Fruit fly (Drosophila melanogaster) whole organism, embryonic: ENCODE measurements around the gene CG5188.
A peak's percentile ranks its signal among the peaks of the same experiment; 100 is the strongest.

Experiments used
- Atf-2 ChIP-seq: fragments of 200-800 bp; sonication (Bioruptor generic); optimal IDR thresholded peaks from 2 replicates; lab custom pipeline; 2016; ENCODE audit warnings: missing biosample characterization, missing genetic modification characterization
- CG11456 ChIP-seq: fragments of 200-800 bp; sonication (Bioruptor generic); IDR thresholded peaks from 3 replicates; pipeline ENCODE4 v1.3.6; 2022; ENCODE audit warnings: missing biosample characterization, missing genetic modification characterization
- CG12219 ChIP-seq: fragments of 200-800 bp; sonication (Bioruptor generic); optimal IDR thresholded peaks from 3 replicates; lab custom pipeline; 2018; ENCODE audit warnings: missing biosample characterization, mild to moderate bottlenecking, missing genetic modification characterization
- CG1233 ChIP-seq: fragments of 200-800 bp; sonication (Bioruptor generic); optimal IDR thresholded peaks from 4 replicates; lab custom pipeline; 2018; ENCODE audit warnings: missing biosample characterization, mild to moderate bottlenecking, missing genetic modification characterization
- CG13287 ChIP-seq: fragments of 200-800 bp; sonication (Bioruptor generic); IDR thresholded peaks from 2 replicates; pipeline ENCODE4 v1.3.6; 2022; ENCODE audit warnings: missing biosample characterization, missing genetic modification characterization; ENCODE audit not compliant: partially characterized antibody
- CG13296 ChIP-seq: fragments of 200-800 bp; sonication (Bioruptor generic); optimal IDR thresholded peaks from 3 replicates; lab custom pipeline; 2018; ENCODE audit warnings: missing biosample characterization, mild to moderate bottlenecking, missing genetic modification characterization
- CG1603 ChIP-seq: fragments of 200-800 bp; sonication (Bioruptor generic); optimal IDR thresholded peaks from 2 replicates; lab custom pipeline; 2019; ENCODE audit warnings: missing biosample characterization, mild to moderate bottlenecking, missing genetic modification characterization, moderate library complexity
- CG16813 ChIP-seq: fragments of 200-800 bp; sonication (Bioruptor generic); IDR thresholded peaks from 3 replicates; pipeline ENCODE4 v1.3.6; 2022; ENCODE audit warnings: missing biosample characterization, missing genetic modification characterization; ENCODE audit not compliant: partially characterized antibody
- CG17328 ChIP-seq: fragments of 200-800 bp; sonication (Bioruptor generic); IDR thresholded peaks from 2 replicates; pipeline ENCODE4 v1.3.6; 2022; ENCODE audit warnings: missing biosample characterization, missing genetic modification characterization
- CG17568 ChIP-seq: fragments of 200-800 bp; sonication (Bioruptor generic); optimal IDR thresholded peaks from 2 replicates; lab custom pipeline; 2018; ENCODE audit warnings: missing biosample characterization, mild to moderate bottlenecking, missing genetic modification characterization, moderate library complexity
- CG18619 ChIP-seq: fragments of 200-800 bp; sonication (Bioruptor generic); optimal IDR thresholded peaks from 3 replicates; lab custom pipeline; 2017; ENCODE audit warnings: missing biosample characterization, mild to moderate bottlenecking, missing genetic modification characterization
- CG2199 ChIP-seq: fragments of 200-800 bp; sonication (Bioruptor generic); IDR thresholded peaks from 3 replicates; pipeline ENCODE4 v1.3.6; 2022; ENCODE audit warnings: missing biosample characterization, missing genetic modification characterization
- CG3726 ChIP-seq: fragments of 200-800 bp; sonication (Bioruptor generic); IDR thresholded peaks from 3 replicates; pipeline ENCODE4, ENCODE4 v1.3.6; 2022; ENCODE audit warnings: missing biosample characterization, missing genetic modification characterization
- CG3838 ChIP-seq: fragments of 200-800 bp; sonication (Bioruptor generic); optimal IDR thresholded peaks from 3 replicates; lab custom pipeline; 2016; ENCODE audit warnings: missing biosample characterization, missing genetic modification characterization
- CG4328 ChIP-seq: fragments of 200-800 bp; sonication (Bioruptor generic); optimal IDR thresholded peaks from 3 replicates; lab custom pipeline; 2017; ENCODE audit warnings: missing biosample characterization, missing genetic modification reagents, missing genetic modification characterization
- CG6813 ChIP-seq: fragments of 200-800 bp; sonication (Bioruptor generic); optimal IDR thresholded peaks from 2 replicates; lab custom pipeline; 2017; ENCODE audit warnings: missing biosample characterization, missing genetic modification characterization, mild to moderate bottlenecking, moderate library complexity, missing genetic modification reagents
- CG6854 ChIP-seq: fragments of 200-800 bp; sonication (Bioruptor generic); optimal IDR thresholded peaks from 3 replicates; lab custom pipeline; 2017; ENCODE audit warnings: missing biosample characterization, mild to moderate bottlenecking, missing genetic modification characterization
- CG8281 ChIP-seq: fragments of 200-800 bp; sonication (Bioruptor generic); optimal IDR thresholded peaks from 2 replicates; lab custom pipeline; 2018; ENCODE audit warnings: missing biosample characterization, mild to moderate bottlenecking, missing genetic modification characterization, moderate library complexity
- CG8765 ChIP-seq: fragments of 200-800 bp; sonication (Bioruptor generic); IDR thresholded peaks from 2 replicates; pipeline ENCODE4 v1.3.6; 2022; ENCODE audit warnings: missing biosample characterization, missing genetic modification characterization
- CG9215 ChIP-seq: fragments of 200-800 bp; sonication (Bioruptor generic); IDR thresholded peaks from 2 replicates; pipeline ENCODE4 v1.3.6; 2022; ENCODE audit warnings: missing biosample characterization, missing genetic modification characterization
- CG9609 ChIP-seq: fragments of 200-800 bp; sonication (Bioruptor generic); optimal IDR thresholded peaks from 3 replicates; lab custom pipeline; 2016; ENCODE audit warnings: missing biosample characterization, missing genetic modification characterization
- D19B ChIP-seq: fragments of 200-800 bp; sonication (Bioruptor generic); optimal IDR thresholded peaks from 2 replicates; lab custom pipeline; 2017; ENCODE audit warnings: missing biosample characterization, mild to moderate bottlenecking, missing genetic modification characterization
- Dad ChIP-seq: fragments of 200-800 bp; sonication (Bioruptor generic); optimal IDR thresholded peaks from 3 replicates; lab custom pipeline; 2016; ENCODE audit warnings: missing biosample characterization, missing genetic modification characterization
- Dip3 ChIP-seq: fragments of 200-800 bp; sonication (Bioruptor generic); optimal IDR thresholded peaks from 3 replicates; lab custom pipeline; 2016; ENCODE audit warnings: missing biosample characterization, missing genetic modification characterization
- HLH54F ChIP-seq: fragments of 200-800 bp; sonication (Bioruptor generic); optimal IDR thresholded peaks from 3 replicates; lab custom pipeline; 2016; ENCODE audit warnings: missing biosample characterization, missing genetic modification characterization
- HmgZ ChIP-seq: fragments of 200-800 bp; sonication (Bioruptor generic); optimal IDR thresholded peaks from 2 replicates; lab custom pipeline; 2018; ENCODE audit warnings: missing biosample characterization, mild to moderate bottlenecking, missing genetic modification characterization
- Hr78 ChIP-seq, 2 experiments: fragments of 200-800 bp in 1 of 2; fragments of >200 bp in 1 of 2; sonication (Bioruptor generic) in 1 of 2; optimal IDR thresholded peaks; 2 replicates each; lab custom pipeline; 2017 to 2019; ENCODE audit warnings: missing biosample characterization in 2 of 2, missing genetic modification characterization in 2 of 2, mild to moderate bottlenecking in 1 of 2, moderate library complexity in 1 of 2
- Lpt ChIP-seq: fragments of >200 bp; optimal IDR thresholded peaks from 2 replicates; lab custom pipeline; 2018; ENCODE audit warnings: missing biosample characterization, missing genetic modification characterization
- MBD-R2 ChIP-seq: fragments of 200-800 bp; sonication (Bioruptor generic); IDR thresholded peaks from 2 replicates; pipeline ENCODE4 v1.3.6; 2022; ENCODE audit warnings: missing biosample characterization, missing genetic modification characterization
- MTF-1 ChIP-seq: fragments of 200-800 bp; sonication (Bioruptor generic); optimal IDR thresholded peaks from 2 replicates; lab custom pipeline; 2018; ENCODE audit warnings: missing biosample characterization, mild to moderate bottlenecking, missing genetic modification characterization, borderline replicate concordance
- NFAT ChIP-seq: fragments of 200-800 bp; sonication (Bioruptor generic); IDR thresholded peaks from 2 replicates; pipeline ENCODE4 v1.3.6; 2022; ENCODE audit warnings: missing biosample characterization, missing genetic modification characterization
- ato ChIP-seq: fragments of 200-800 bp; sonication (Bioruptor generic); IDR thresholded peaks from 2 replicates; pipeline ENCODE4 v1.3.6; 2022; ENCODE audit warnings: missing biosample characterization, missing genetic modification characterization; ENCODE audit not compliant: partially characterized antibody
- bcd ChIP-seq: fragments of 200-800 bp; sonication (Bioruptor generic); optimal IDR thresholded peaks from 2 replicates; lab custom pipeline; 2017; ENCODE audit warnings: missing biosample characterization, mild to moderate bottlenecking, missing genetic modification characterization
- cg ChIP-seq: fragments of 200-800 bp; sonication (Bioruptor generic); optimal IDR thresholded peaks from 3 replicates; lab custom pipeline; 2019; ENCODE audit warnings: missing biosample characterization, mild to moderate bottlenecking, missing genetic modification characterization, moderate library complexity
- danr ChIP-seq: fragments of 200-800 bp; sonication (Bioruptor generic); IDR thresholded peaks from 2 replicates; pipeline ENCODE4 v1.3.6; 2022; ENCODE audit warnings: missing biosample characterization, missing genetic modification characterization
- ems ChIP-seq: fragments of 200-800 bp; sonication (Bioruptor generic); optimal IDR thresholded peaks from 3 replicates; lab custom pipeline; 2016; ENCODE audit warnings: missing biosample characterization, missing genetic modification characterization
- gce ChIP-seq: fragments of 200-800 bp; sonication (Bioruptor generic); IDR thresholded peaks from 3 replicates; pipeline ENCODE4 v1.3.6; 2022; ENCODE audit warnings: missing biosample characterization, missing genetic modification characterization
- gsb-n ChIP-seq: fragments of 200-800 bp; sonication (Bioruptor generic); optimal IDR thresholded peaks from 3 replicates; lab custom pipeline; 2018; ENCODE audit warnings: missing biosample characterization, mild to moderate bottlenecking, missing genetic modification characterization
- insv ChIP-seq, 2 experiments: fragments of 200-800 bp; sonication (Bioruptor generic); optimal IDR thresholded peaks; 3 replicates each; lab custom pipeline; 2016 to 2018; ENCODE audit warnings: missing biosample characterization in 2 of 2, missing genetic modification characterization in 2 of 2
- ken ChIP-seq: fragments of 200-800 bp; sonication (Bioruptor generic); IDR thresholded peaks from 3 replicates; pipeline ENCODE4 v1.3.6; 2022; ENCODE audit warnings: missing biosample characterization, missing genetic modification characterization
- kni ChIP-seq: fragments of 200-800 bp; sonication (Bioruptor generic); optimal IDR thresholded peaks from 3 replicates; lab custom pipeline; 2017; ENCODE audit warnings: mild to moderate bottlenecking, missing biosample characterization, missing genetic modification reagents, missing genetic modification characterization
- lbe ChIP-seq: fragments of 200-800 bp; sonication (Bioruptor generic); optimal IDR thresholded peaks from 2 replicates; lab custom pipeline; 2016; ENCODE audit warnings: missing biosample characterization, mild to moderate bottlenecking, missing genetic modification characterization
- lilli ChIP-seq: fragments of 200-800 bp; sonication (Bioruptor generic); optimal IDR thresholded peaks from 3 replicates; lab custom pipeline; 2016; ENCODE audit warnings: missing biosample characterization, missing genetic modification characterization
- luna ChIP-seq: fragments of 200-800 bp; sonication (Bioruptor generic); optimal IDR thresholded peaks from 2 replicates; lab custom pipeline; 2016; ENCODE audit warnings: missing biosample characterization, missing genetic modification characterization
- pita ChIP-seq: fragments of 200-800 bp; sonication (Bioruptor generic); optimal IDR thresholded peaks from 2 replicates; lab custom pipeline; 2017; ENCODE audit warnings: missing biosample characterization, mild to moderate bottlenecking, missing genetic modification characterization
- salm ChIP-seq: fragments of 200-800 bp; sonication (Bioruptor generic); optimal IDR thresholded peaks from 2 replicates; lab custom pipeline; 2018; ENCODE audit warnings: missing biosample characterization, mild to moderate bottlenecking, missing genetic modification characterization
- tll ChIP-seq, 2 experiments: fragments of 200-800 bp in 1 of 2; fragments of >200 bp in 1 of 2; sonication (Bioruptor generic) in 1 of 2; optimal IDR thresholded peaks; 2 replicates each; lab custom pipeline; 2017 to 2019; ENCODE audit warnings: missing biosample characterization in 2 of 2, missing genetic modification characterization in 2 of 2, mild to moderate bottlenecking in 1 of 2, moderate library complexity in 1 of 2
- vfl ChIP-seq: fragments of 200-800 bp; sonication (Bioruptor generic); optimal IDR thresholded peaks from 2 replicates; lab custom pipeline; 2016; ENCODE audit warnings: missing biosample characterization, missing genetic modification characterization
- wdn ChIP-seq: fragments of 200-800 bp; sonication (Bioruptor generic); IDR thresholded peaks from 2 replicates; pipeline ENCODE4 v1.3.6; 2022; ENCODE audit warnings: missing biosample characterization, missing genetic modification characterization

Gene CG5188

DNA sequence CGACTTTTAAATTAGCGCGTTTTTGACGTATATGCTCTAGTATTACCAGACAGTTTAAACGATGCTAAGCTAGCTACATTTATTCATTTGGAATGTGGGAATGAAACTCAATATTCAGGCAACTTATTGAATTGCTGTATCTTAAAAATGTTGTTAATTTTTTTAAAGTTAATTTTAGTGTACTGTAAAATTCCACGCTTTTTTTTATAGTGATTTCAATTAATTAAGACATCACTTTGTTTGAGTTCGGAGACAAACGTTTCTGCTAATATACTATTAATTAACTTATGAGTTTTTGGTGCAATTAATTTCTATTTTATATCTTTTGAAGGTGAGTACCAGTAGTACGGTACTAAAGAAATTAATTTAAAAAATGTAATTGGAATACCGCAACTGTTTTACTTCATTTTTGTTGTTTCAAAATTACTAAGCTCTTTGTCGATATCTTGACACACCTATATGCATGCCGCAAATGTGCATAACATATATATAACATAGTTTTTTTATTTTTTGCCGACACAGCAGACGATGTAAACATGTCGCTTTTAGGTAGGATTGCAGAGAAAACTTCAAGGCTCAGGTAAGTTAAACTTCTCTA lies 42.3 kb upstream of the CG5188 start, which contains the start of the genes Cdk1 and mRpS7 (continued):
- TF ChIP-seq CG1603 (tag; lab: Kevin White, UChicago) = peak; percentile 98
- peak; percentile 52; the same call in 1 of the 3 replicates for TF ChIP-seq CG11456 (GFP tag; lab: Robert Waterston, UW)
- TF ChIP-seq CG16813 (GFP tag; lab: Robert Waterston, UW) = no peak
- peak; percentile 38 for TF ChIP-seq Atf-2 (GFP tag; lab: Kevin White, UChicago)
- TF ChIP-seq CG17568 (GFP tag; lab: Kevin White, UChicago) = no peak
- TF ChIP-seq HLH54F = peak; percentile 64
- TF ChIP-seq Dad (GFP tag; lab: Kevin White, UChicago) = peak; percentile 21
- TF ChIP-seq lbe (GFP tag; lab: Kevin White, UChicago) = no peak
- TF ChIP-seq MBD-R2 (GFP tag; lab: Robert Waterston, UW) = 0 out of 2 replicates have a peak, but pooled peaks have one; percentile 18
- TF ChIP-seq lilli (GFP tag; lab: Kevin White, UChicago) = peak; percentile 71
- TF ChIP-seq salm (tag; lab: Kevin White, UChicago) = peak; percentile 66
- peak; percentile 70 for TF ChIP-seq CG17328 (GFP tag; lab: Robert Waterston, UW)
- TF ChIP-seq vfl (GFP tag; lab: Kevin White, UChicago) = no peak
- no peak for TF ChIP-seq CG13287 (GFP tag; lab: Robert Waterston, UW)
- TF ChIP-seq CG3726 = 0 out of 3 replicates have a peak, but pooled peaks have one; percentile 54
- peak; percentile 67; the same call in 1 of the 3 replicates for TF ChIP-seq gce (GFP tag; lab: Robert Waterston, UW)
- TF ChIP-seq cg = no peak
- no peak for TF ChIP-seq Lpt (GFP tag; lab: Kevin White, UChicago)
- TF ChIP-seq CG4328 (GFP tag; lab: Kevin White, UChicago) = no peak
- TF ChIP-seq gsb-n (tag; lab: Kevin White, UChicago) = peak; percentile 76
- TF ChIP-seq Hr78 (GFP tag; optimal IDR thresholded peaks at IDR 0.05; lab: Kevin White, UChicago) = no peak
- no peak for TF ChIP-seq insv (GFP tag; optimal IDR thresholded peaks at IDR 0.05; lab: Kevin White, UChicago)
- no peak for TF ChIP-seq pita (GFP tag; lab: Kevin White, UChicago)
- TF ChIP-seq luna (GFP tag; lab: Kevin White, UChicago) = no peak
- TF ChIP-seq ems (GFP tag; lab: Kevin White, UChicago) = no peak
- no peak for TF ChIP-seq kni (GFP tag; lab: Kevin White, UChicago)
- TF ChIP-seq danr (GFP tag; lab: Robert Waterston, UW) = no peak
- peak; percentile 53 for TF ChIP-seq Dip3 (GFP tag; lab: Kevin White, UChicago)
- no peak for TF ChIP-seq CG2199 (GFP tag; lab: Robert Waterston, UW)
- no peak for TF ChIP-seq CG8281 (tag; lab: Kevin White, UChicago)
- no peak for TF ChIP-seq wdn (GFP tag; lab: Robert Waterston, UW)
- TF ChIP-seq CG6813 (GFP tag; lab: Kevin White, UChicago) = no peak
- peak; percentile 60; the same call in 1 of the 2 replicates for TF ChIP-seq CG8765 (GFP tag; lab: Robert Waterston, UW)
- TF ChIP-seq CG6854 (GFP tag; lab: Kevin White, UChicago) = peak; percentile 3
- peak; percentile 63 for TF ChIP-seq CG3838 (GFP tag; lab: Kevin White, UChicago)
- no peak for TF ChIP-seq ato (GFP tag; lab: Robert Waterston, UW)
- TF ChIP-seq bcd (GFP tag; lab: Kevin White, UChicago) = peak; percentile 71
- peak; percentile 66; the same call in 2 of the 3 replicates for TF ChIP-seq ken
- no peak for TF ChIP-seq NFAT (GFP tag; lab: Robert Waterston, UW)
- TF ChIP-seq CG13296 (GFP tag; lab: Kevin White, UChicago) = peak; percentile 54
- peak; percentile 72 for TF ChIP-seq CG18619 (GFP tag; lab: Kevin White, UChicago)
- peak; percentile 53 for TF ChIP-seq CG9609
- peak; percentile 59 for TF ChIP-seq D19B
- TF ChIP-seq CG1233 (GFP tag; lab: Kevin White, UChicago) = peak; percentile 66
- TF ChIP-seq CG9215 (GFP tag; lab: Robert Waterston, UW) = no peak
- peak; percentile 51 for TF ChIP-seq HmgZ (tag; lab: Kevin White, UChicago)
- no peak for TF ChIP-seq MTF-1 (GFP tag; lab: Kevin White, UChicago)
- TF ChIP-seq tll (GFP tag; optimal IDR thresholded peaks at IDR 0.05; lab: Kevin White, UChicago) = peak in 1 of 2 experiments; percentile 9
- TF ChIP-seq CG12219 = peak; percentile 33
